Fruit fly (Drosophila melanogaster): Measurements from ENCODE around the gene b.

b gene

DNA sequence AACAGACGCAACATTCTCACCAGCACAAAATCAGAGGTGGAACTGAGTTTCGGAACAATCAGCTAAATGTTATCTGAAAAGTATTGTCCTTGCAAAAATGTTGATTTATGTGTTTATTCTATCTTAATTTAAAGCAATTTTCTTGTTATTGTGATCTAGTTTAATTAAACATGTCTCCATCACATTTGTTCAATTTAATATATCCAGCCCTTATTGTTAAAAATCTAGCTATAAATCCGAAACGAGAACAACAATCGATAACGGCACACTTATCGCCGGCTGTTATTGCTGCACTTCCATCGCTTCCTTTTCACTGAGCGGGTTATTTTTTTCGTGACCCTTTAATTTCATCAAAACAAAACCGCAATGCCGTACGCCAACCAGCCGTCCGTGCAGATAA lies 12.0 kb downstream of the b start, which contains the start of the genes GatC, PolG2 and Polr2C:
GatC (minus strand) TSS at position 48 of the 400 bp plus-strand sequence.
PolG2 (minus strand) TSS at position 48 of the 400 bp plus-strand sequence.
Polr2C (plus strand) TSS at position 280 of the 400 bp plus-strand sequence.
- no peak for TF ChIP-seq CG9705 (GFP tag; optimal IDR thresholded peaks at IDR 0.05)
- no peak for TF ChIP-seq Hnf4 (GFP tag; optimal IDR thresholded peaks at IDR 0.05)
- no peak for TF ChIP-seq lola (GFP tag; optimal IDR thresholded peaks at IDR 0.05)
- no peak for TF ChIP-seq Jra (GFP tag; optimal IDR thresholded peaks at IDR 0.05)
- no peak for TF ChIP-seq CG32264 (GFP tag; optimal IDR thresholded peaks at IDR 0.05)
- TF ChIP-seq tai (GFP tag; optimal IDR thresholded peaks at IDR 0.05): no peak
- no peak for TF ChIP-seq pan (optimal IDR thresholded peaks at IDR 0.05)
- TF ChIP-seq N (GFP tag; optimal IDR thresholded peaks at IDR 0.05): no peak
- TF ChIP-seq Mio (GFP tag; optimal IDR thresholded peaks at IDR 0.05): no peak
- TF ChIP-seq HLH106 (tag; optimal IDR thresholded peaks at IDR 0.05): no peak
- TF ChIP-seq Rel (GFP tag; optimal IDR thresholded peaks at IDR 0.05): no peak
- peak; percentile 0 for TF ChIP-seq Rel (tag; optimal IDR thresholded peaks at IDR 0.05)
- TF ChIP-seq Vsx2 (GFP tag; optimal IDR thresholded peaks at IDR 0.05; ENCODE audit: partially characterized antibody): no peak
- TF ChIP-seq h (GFP tag; optimal IDR thresholded peaks at IDR 0.05): no peak
- no peak for TF ChIP-seq br (GFP tag; optimal IDR thresholded peaks at IDR 0.05)
- TF ChIP-seq psq (GFP tag; optimal IDR thresholded peaks at IDR 0.05): no peak
- no peak for TF ChIP-seq CrebA (GFP tag; optimal IDR thresholded peaks at IDR 0.05; ENCODE audit: borderline replicate concordance)
- TF ChIP-seq jim (GFP tag; optimal IDR thresholded peaks at IDR 0.05): no peak
- TF ChIP-seq Hr78 (GFP tag; optimal IDR thresholded peaks at IDR 0.05): no peak
- no peak for TF ChIP-seq woc (GFP tag; optimal IDR thresholded peaks at IDR 0.05)
- no peak for TF ChIP-seq dl (GFP tag; optimal IDR thresholded peaks at IDR 0.05; ENCODE audit: insufficient read depth in 1 of 2, partially characterized antibody in 2 of 2)
- TF ChIP-seq sv (GFP tag; optimal IDR thresholded peaks at IDR 0.05): no peak
- TF ChIP-seq Dfd (GFP tag; optimal IDR thresholded peaks at IDR 0.05): no peak
- TF ChIP-seq fru (GFP tag; optimal IDR thresholded peaks at IDR 0.05): no peak
- no peak for TF ChIP-seq Hr83 (GFP tag; optimal IDR thresholded peaks at IDR 0.05; ENCODE audit: poor library complexity, severe bottlenecking)
- TF ChIP-seq sage (GFP tag; optimal IDR thresholded peaks at IDR 0.05): no peak
- TF ChIP-seq Abd-B (GFP tag; optimal IDR thresholded peaks at IDR 0.05): no peak
- peak; percentile 18 for TF ChIP-seq ey (GFP tag; optimal IDR thresholded peaks at IDR 0.05)
- no peak for TF ChIP-seq OdsH (GFP tag; optimal IDR thresholded peaks at IDR 0.05)
- TF ChIP-seq rgr (GFP tag; optimal IDR thresholded peaks at IDR 0.05): no peak
- peak; percentile 64 for TF ChIP-seq Dif (GFP tag; optimal IDR thresholded peaks at IDR 0.05; ENCODE audit: partially characterized antibody)
- peak; percentile 3 for TF ChIP-seq Sp1 (GFP tag; optimal IDR thresholded peaks at IDR 0.05)
- TF ChIP-seq Myc (optimal IDR thresholded peaks at IDR 0.05): peak; percentile 70
- TF ChIP-seq brk (GFP tag; optimal IDR thresholded peaks at IDR 0.05): no peak

dm6 chr2L:13835002-13835910 lies 14.2 kb downstream of the b start, which contains the start of the genes mRpS23 and CenG1A:
TSS of gene mRpS23 (minus strand) at chr2L:13835072.
TSS of gene CenG1A (plus strand) at chr2L:13835564.
- TF ChIP-seq br (GFP tag; optimal IDR thresholded peaks at IDR 0.05) (peak; percentile 100), tai (GFP tag; optimal IDR thresholded peaks at IDR 0.05) (no peak), Abd-B (GFP tag; optimal IDR thresholded peaks at IDR 0.05) (no peak), Vsx2 (GFP tag; optimal IDR thresholded peaks at IDR 0.05; ENCODE audit: partially characterized antibody) (no peak), woc (GFP tag; optimal IDR thresholded peaks at IDR 0.05) (peak; percentile 100), CG9705 (GFP tag; optimal IDR thresholded peaks at IDR 0.05) (peak; percentile 99), Myc (optimal IDR thresholded peaks at IDR 0.05) (peak; percentile 6), rgr (GFP tag; optimal IDR thresholded peaks at IDR 0.05) (peak; percentile 100), Dif (GFP tag; optimal IDR thresholded peaks at IDR 0.05; ENCODE audit: partially characterized antibody) (no peak), dsf (GFP tag; optimal IDR thresholded peaks at IDR 0.05; ENCODE audit: borderline replicate concordance) (peak; percentile 98), OdsH (GFP tag; optimal IDR thresholded peaks at IDR 0.05) (peak; percentile 100), CG32264 (GFP tag; optimal IDR thresholded peaks at IDR 0.05) (peak; percentile 99), pan (optimal IDR thresholded peaks at IDR 0.05) (no peak), dmrt93B (GFP tag; optimal IDR thresholded peaks at IDR 0.05) (peak; percentile 99), jim (GFP tag; optimal IDR thresholded peaks at IDR 0.05) (peak; percentile 98), lola (GFP tag; optimal IDR thresholded peaks at IDR 0.05) (no peak), sage (GFP tag; optimal IDR thresholded peaks at IDR 0.05) (peak; percentile 99), HLH106 (tag; optimal IDR thresholded peaks at IDR 0.05) (peak; percentile 100), h (GFP tag; optimal IDR thresholded peaks at IDR 0.05) (peak; percentile 100), Hnf4 (GFP tag; optimal IDR thresholded peaks at IDR 0.05) (peak; percentile 100), Hr78 (GFP tag; optimal IDR thresholded peaks at IDR 0.05) (no peak), brk (GFP tag; optimal IDR thresholded peaks at IDR 0.05) (no peak), Hr83 (GFP tag; optimal IDR thresholded peaks at IDR 0.05; ENCODE audit: poor library complexity, severe bottlenecking) (peak; percentile 100), psq (GFP tag; optimal IDR thresholded peaks at IDR 0.05) (peak; percentile 99), N (GFP tag; optimal IDR thresholded peaks at IDR 0.05) (no peak), sv (GFP tag; optimal IDR thresholded peaks at IDR 0.05) (peak; percentile 100), Rel (GFP tag; optimal IDR thresholded peaks at IDR 0.05) (peak; percentile 99), Rel (tag; optimal IDR thresholded peaks at IDR 0.05) (peak; percentile 96), Dfd (GFP tag; optimal IDR thresholded peaks at IDR 0.05) (no peak), foxo (GFP tag; optimal IDR thresholded peaks at IDR 0.05) (peak; percentile 99 to 100), Jra (GFP tag; optimal IDR thresholded peaks at IDR 0.05) (peak; percentile 99), CrebA (GFP tag; optimal IDR thresholded peaks at IDR 0.05; ENCODE audit: borderline replicate concordance) (no peak), fru (GFP tag; optimal IDR thresholded peaks at IDR 0.05) (peak; percentile 100), GATAd (GFP tag; optimal IDR thresholded peaks at IDR 0.05) (peak; percentile 98), usp (GFP tag; optimal IDR thresholded peaks at IDR 0.05) (no peak), ey (GFP tag; optimal IDR thresholded peaks at IDR 0.05) (peak; percentile 100), Mio (GFP tag; optimal IDR thresholded peaks at IDR 0.05) (peak; percentile 97), Sp1 (GFP tag; optimal IDR thresholded peaks at IDR 0.05) (peak; percentile 100), dl (GFP tag; optimal IDR thresholded peaks at IDR 0.05; ENCODE audit: insufficient read depth in 1 of 2, partially characterized antibody in 2 of 2) (no peak)
